Worm (Caenorhabditis elegans) whole organism, young adult: ENCODE data around the gene abu-2.

ENCODE experiments used
- B0019.2 ChIP-seq: fragments of 200-800 bp; sonication (Bioruptor generic); conservative IDR thresholded peaks from 2 replicates; pipeline ENCODE4 v1.3.6; 2022; ENCODE audit warnings: missing genetic modification reagents, missing genetic modification characterization, missing compliant biosample characterization
- B0261.1 ChIP-seq: sonication (generic microtip); optimal IDR thresholded peaks from 2 replicates; lab custom pipeline; 2016; ENCODE audit warnings: mild to moderate bottlenecking, missing genetic modification characterization, moderate library complexity, missing compliant biosample characterization
- F10E7.11 ChIP-seq: sonication (generic microtip); optimal IDR thresholded peaks from 2 replicates; lab custom pipeline; 2017; ENCODE audit warnings: mild to moderate bottlenecking, missing genetic modification characterization, moderate library complexity, missing compliant biosample characterization
- F23B12.7 ChIP-seq: sonication (generic microtip); optimal IDR thresholded peaks from 2 replicates; lab custom pipeline; 2017; ENCODE audit warnings: missing genetic modification characterization, mild to moderate bottlenecking, missing compliant biosample characterization, antibody characterized with exemption, moderate library complexity; ENCODE audit not compliant: insufficient read depth
- F37B4.10 ChIP-seq: fragments of 200-800 bp; sonication (Bioruptor generic); IDR thresholded peaks from 2 replicates; pipeline ENCODE4 v1.3.6; 2022; ENCODE audit warnings: missing genetic modification characterization, missing compliant biosample characterization
- F39B2.1 ChIP-seq: fragments of 200-800 bp; sonication (Bioruptor generic); IDR thresholded peaks from 2 replicates; pipeline ENCODE4 v1.3.6; 2022; ENCODE audit warnings: missing genetic modification reagents, missing genetic modification characterization, missing compliant biosample characterization
- F52B5.7 ChIP-seq: sonication (generic microtip); optimal IDR thresholded peaks from 2 replicates; lab custom pipeline; 2016; ENCODE audit warnings: mild to moderate bottlenecking, missing genetic modification characterization, missing compliant biosample characterization
- F55B11.4 ChIP-seq: sonication (generic microtip); optimal IDR thresholded peaks from 2 replicates; lab custom pipeline; 2016; ENCODE audit warnings: missing compliant biosample characterization, missing genetic modification characterization, borderline replicate concordance; ENCODE audit not compliant: insufficient read depth
- Y79H2A.3 ChIP-seq: fragments of 200-800 bp; sonication (Bioruptor generic); conservative IDR thresholded peaks from 2 replicates; pipeline ENCODE4 v1.3.6; 2022; ENCODE audit warnings: missing genetic modification reagents, missing genetic modification characterization, missing compliant biosample characterization
- Y95B8A.8 ChIP-seq: fragments of 200-800 bp; sonication (Bioruptor generic); IDR thresholded peaks from 2 replicates; pipeline ENCODE4 v1.3.6; 2022; ENCODE audit warnings: missing genetic modification reagents, missing genetic modification characterization, missing compliant biosample characterization
- aptf-3 ChIP-seq: fragments of 200-800 bp; sonication (Bioruptor generic); IDR thresholded peaks from 2 replicates; pipeline ENCODE4 v1.3.6; 2022; ENCODE audit warnings: missing genetic modification characterization, missing compliant biosample characterization
- atf-7 ChIP-seq: sonication (generic microtip); optimal IDR thresholded peaks from 2 replicates; lab custom pipeline; 2017; ENCODE audit warnings: mild to moderate bottlenecking, missing genetic modification characterization, missing compliant biosample characterization
- athp-1 ChIP-seq: sonication (generic microtip); optimal IDR thresholded peaks from 2 replicates; lab custom pipeline; 2017; ENCODE audit warnings: mild to moderate bottlenecking, missing genetic modification characterization, missing compliant biosample characterization
- bed-2 ChIP-seq: fragments of 200-800 bp; sonication (Bioruptor generic); IDR thresholded peaks from 2 replicates; pipeline ENCODE4 v1.3.6; 2022; ENCODE audit warnings: missing genetic modification reagents, missing genetic modification characterization, missing compliant biosample characterization
- cebp-2 ChIP-seq: fragments of 200-800 bp; sonication (Bioruptor generic); IDR thresholded peaks from 2 replicates; pipeline ENCODE4 v1.3.6; 2022; ENCODE audit warnings: missing genetic modification characterization, missing compliant biosample characterization
- ceh-27 ChIP-seq: fragments of 200-800 bp; sonication (Bioruptor generic); optimal IDR thresholded peaks from 2 replicates; lab custom pipeline; 2018; ENCODE audit warnings: mild to moderate bottlenecking, missing genetic modification characterization, moderate library complexity, missing compliant biosample characterization
- ceh-91 ChIP-seq: fragments of 200-800 bp; sonication (Bioruptor generic); IDR thresholded peaks from 2 replicates; pipeline ENCODE4 v1.3.6; 2022; ENCODE audit warnings: missing genetic modification reagents, missing genetic modification characterization, missing compliant biosample characterization
- dox-1 ChIP-seq: fragments of 200-800 bp; sonication (Bioruptor generic); IDR thresholded peaks from 2 replicates; pipeline ENCODE4 v1.3.6; 2022; ENCODE audit warnings: missing genetic modification reagents, missing genetic modification characterization, missing compliant biosample characterization
- dpff-1 ChIP-seq: sonication (generic microtip); optimal IDR thresholded peaks from 2 replicates; lab custom pipeline; 2017; ENCODE audit warnings: mild to moderate bottlenecking, missing genetic modification characterization, missing compliant biosample characterization
- efl-1 ChIP-seq: fragments of 150-350 bp; optimal IDR thresholded peaks from 2 replicates; lab custom pipeline; 2014; ENCODE audit warnings: missing biosample characterization, missing genetic modification reagents, missing genetic modification characterization
- egl-44 ChIP-seq: fragments of 200-800 bp; sonication (Bioruptor generic); IDR thresholded peaks from 2 replicates; pipeline ENCODE4 v1.3.6; 2022; ENCODE audit warnings: missing genetic modification reagents, missing genetic modification characterization, missing compliant biosample characterization
- egrh-3 ChIP-seq: fragments of 200-800 bp; sonication (Bioruptor generic); IDR thresholded peaks from 2 replicates; pipeline ENCODE4 v1.3.6; 2022; ENCODE audit warnings: missing genetic modification reagents, missing genetic modification characterization, missing compliant biosample characterization
- him-1 ChIP-seq: sonication (generic microtip); optimal IDR thresholded peaks from 2 replicates; lab custom pipeline; 2016; ENCODE audit warnings: missing genotype, missing genetic modification reagents, missing genetic modification characterization, missing compliant biosample characterization
- hlh-12 ChIP-seq: sonication (generic microtip); optimal IDR thresholded peaks from 2 replicates; lab custom pipeline; 2016; ENCODE audit warnings: missing genetic modification characterization, missing compliant biosample characterization
- hmg-1.2 ChIP-seq: fragments of 200-800 bp; sonication (Bioruptor generic); IDR thresholded peaks from 2 replicates; pipeline ENCODE4 v1.3.6; 2022; ENCODE audit warnings: missing genetic modification reagents, missing genetic modification characterization, missing compliant biosample characterization
- hrde-1 ChIP-seq: sonication (generic microtip); optimal IDR thresholded peaks from 2 replicates; lab custom pipeline; 2016; ENCODE audit warnings: missing genetic modification characterization, mild to moderate bottlenecking, missing compliant biosample characterization, moderate library complexity, missing genotype, missing genetic modification reagents, borderline replicate concordance
- let-526 ChIP-seq: fragments of 200-800 bp; sonication (Bioruptor generic); IDR thresholded peaks from 2 replicates; pipeline ENCODE4 v1.3.6; 2022; ENCODE audit warnings: missing genetic modification reagents, missing genetic modification characterization, missing compliant biosample characterization
- lin-40 ChIP-seq: sonication (generic microtip); optimal IDR thresholded peaks from 2 replicates; lab custom pipeline; 2016; ENCODE audit warnings: missing genetic modification characterization, mild to moderate bottlenecking, missing compliant biosample characterization, missing genotype, missing genetic modification reagents
- lin-54 ChIP-seq: fragments of 200-800 bp; sonication (Bioruptor generic); optimal IDR thresholded peaks from 2 replicates; lab custom pipeline; 2018; ENCODE audit warnings: mild to moderate bottlenecking, missing genetic modification characterization, missing compliant biosample characterization
- madf-10 ChIP-seq: sonication (generic microtip); optimal IDR thresholded peaks from 2 replicates; lab custom pipeline; 2016; ENCODE audit warnings: mild to moderate bottlenecking, missing genetic modification characterization, missing compliant biosample characterization
- madf-3 ChIP-seq: fragments of 200-800 bp; sonication (Bioruptor generic); IDR thresholded peaks from 2 replicates; pipeline ENCODE4 v1.3.6; 2022; ENCODE audit warnings: missing genetic modification reagents, missing genetic modification characterization, missing compliant biosample characterization
- mes-4 ChIP-seq: sonication (generic microtip); optimal IDR thresholded peaks from 2 replicates; lab custom pipeline; 2016; ENCODE audit warnings: missing genotype, missing genetic modification characterization, missing compliant biosample characterization
- mxl-1 ChIP-seq: sonication (generic microtip); optimal IDR thresholded peaks from 2 replicates; lab custom pipeline; 2016; ENCODE audit warnings: missing genetic modification characterization, missing compliant biosample characterization
- nfya-1 ChIP-seq: sonication (generic microtip); optimal IDR thresholded peaks from 2 replicates; lab custom pipeline; 2017; ENCODE audit warnings: antibody characterized with exemption, missing compliant biosample characterization, missing genetic modification characterization, borderline replicate concordance; ENCODE audit not compliant: insufficient read depth
- nfya-2 ChIP-seq: fragments of 200-800 bp; sonication (Bioruptor generic); IDR thresholded peaks from 2 replicates; pipeline ENCODE4 v1.3.6; 2022; ENCODE audit warnings: missing genetic modification reagents, missing genetic modification characterization, missing compliant biosample characterization
- nfyb-1 ChIP-seq: fragments of 200-800 bp; sonication (Bioruptor generic); IDR thresholded peaks from 2 replicates; pipeline ENCODE4 v1.3.6; 2022; ENCODE audit warnings: missing genetic modification reagents, missing genetic modification characterization, missing compliant biosample characterization
- nhr-179 ChIP-seq: sonication (generic microtip); optimal IDR thresholded peaks from 2 replicates; lab custom pipeline; 2016; ENCODE audit warnings: mild to moderate bottlenecking, missing genetic modification characterization, missing compliant biosample characterization
- nhr-80 ChIP-seq: sonication (generic microtip); optimal IDR thresholded peaks from 2 replicates; lab custom pipeline; 2016; ENCODE audit warnings: missing genetic modification characterization, missing compliant biosample characterization
- pha-4 ChIP-seq: fragments of 150-350 bp; sonication (generic microtip); optimal IDR thresholded peaks from 2 replicates; lab custom pipeline; 2014; ENCODE audit warnings: missing biosample characterization, missing genetic modification reagents, missing genetic modification characterization
- rec-8 ChIP-seq, 2 experiments: sonication (generic microtip); optimal IDR thresholded peaks; 2 replicates each; lab custom pipeline; 2016; ENCODE audit warnings: mild to moderate bottlenecking in 2 of 2, missing genetic modification characterization in 2 of 2, missing genetic modification reagents in 2 of 2, missing genotype in 2 of 2, missing biosample characterization in 1 of 2, missing compliant biosample characterization in 1 of 2, moderate library complexity in 1 of 2
- snpc-1.1 ChIP-seq: sonication (generic microtip); optimal IDR thresholded peaks from 2 replicates; lab custom pipeline; 2017; ENCODE audit warnings: missing genetic modification characterization, mild to moderate bottlenecking, missing compliant biosample characterization, antibody characterized with exemption, moderate library complexity, missing genotype, missing genetic modification reagents; ENCODE audit not compliant: insufficient read depth
- snpc-4 ChIP-seq, 5 experiments: fragments of 150-350 bp in 1 of 5; sonication (generic microtip) in 4 of 5; optimal IDR thresholded peaks; 2 replicates each; lab custom pipeline; 2014 to 2018; ENCODE audit warnings: missing genetic modification characterization in 5 of 5, missing biosample characterization in 3 of 5, antibody characterized with exemption in 2 of 5, mild to moderate bottlenecking in 2 of 5, missing compliant biosample characterization in 2 of 5, missing genotype in 2 of 5, moderate library complexity in 2 of 5, missing genetic modification reagents in 1 of 5
- somi-1 ChIP-seq: fragments of 200-800 bp; sonication (Bioruptor generic); optimal IDR thresholded peaks from 2 replicates; lab custom pipeline; 2018; ENCODE audit warnings: mild to moderate bottlenecking, missing genetic modification characterization, missing compliant biosample characterization
- unc-130 ChIP-seq: sonication (generic microtip); optimal IDR thresholded peaks from 2 replicates; lab custom pipeline; 2016; ENCODE audit warnings: missing genetic modification reagents, missing genetic modification characterization, missing compliant biosample characterization
- xnd-1 ChIP-seq: sonication (generic microtip); optimal IDR thresholded peaks from 2 replicates; lab custom pipeline; 2016; ENCODE audit warnings: missing genotype, missing genetic modification reagents, missing genetic modification characterization, missing compliant biosample characterization
- ztf-28 ChIP-seq: fragments of 200-800 bp; sonication (Bioruptor generic); IDR thresholded peaks from 2 replicates; pipeline ENCODE4 v1.3.6; 2022; ENCODE audit warnings: missing genetic modification reagents, missing genetic modification characterization, missing compliant biosample characterization
- ztf-3 ChIP-seq: fragments of 200-800 bp; sonication (Bioruptor generic); optimal IDR thresholded peaks from 2 replicates; lab custom pipeline; 2018; ENCODE audit warnings: mild to moderate bottlenecking, missing genetic modification characterization, missing compliant biosample characterization
- ztf-6 ChIP-seq: fragments of 200-800 bp; sonication (Bioruptor generic); IDR thresholded peaks from 2 replicates; pipeline ENCODE4 v1.3.6; 2022; ENCODE audit warnings: missing genetic modification reagents, missing genetic modification characterization, missing compliant biosample characterization

Gene abu-2

DNA sequence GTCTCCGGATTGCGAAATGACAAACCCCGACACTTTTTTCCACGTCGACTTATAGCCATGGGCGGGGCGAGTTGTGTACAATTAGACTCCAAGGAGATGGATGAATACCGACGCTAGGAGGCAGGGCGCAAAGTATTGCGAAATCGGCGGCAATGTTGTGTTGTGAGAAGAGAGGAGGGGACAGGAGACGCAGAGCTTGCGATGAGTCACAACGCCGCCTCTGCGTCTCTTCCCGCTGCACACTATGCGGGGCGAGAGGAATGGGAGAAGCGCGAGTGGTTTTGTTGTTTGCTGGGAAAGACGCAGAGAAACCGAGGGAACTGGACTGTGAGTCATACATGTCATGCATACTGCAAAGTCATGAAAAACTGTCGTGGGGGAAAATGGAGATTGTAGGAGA, 43.9 kb upstream of the abu-2 start:
- TF ChIP-seq mxl-1 (tag; lab: Kevin White, UChicago) (no peak), F39B2.1 (GFP tag; lab: Robert Waterston, UW) (no peak), hrde-1 (no peak), pha-4 (tag; lab: Kevin White, UChicago) (peak; percentile 55), Y95B8A.8 (GFP tag; lab: Robert Waterston, UW) (peak; percentile 81; the same call in 1 of the 2 replicates), efl-1 (no peak), lin-54 (GFP tag; lab: Kevin White, UChicago) (peak; percentile 34), F23B12.7 (tag; lab: Kevin White, UChicago) (peak; percentile 33), rec-8 (tag; optimal IDR thresholded peaks at IDR 0.05; lab: Kevin White, UChicago) (no peak), him-1 (tag; lab: Kevin White, UChicago) (no peak), aptf-3 (GFP tag; lab: Robert Waterston, UW) (no peak), unc-130 (GFP tag; lab: Kevin White, UChicago) (no peak), hmg-1.2 (GFP tag; lab: Robert Waterston, UW) (peak; percentile 92), ceh-91 (GFP tag; lab: Robert Waterston, UW) (0 out of 2 replicates have a peak, but pooled peaks have one; percentile 13), cebp-2 (GFP tag; lab: Robert Waterston, UW) (0 out of 2 replicates have a peak, but pooled peaks have one; percentile 47), Y79H2A.3 (GFP tag; lab: Robert Waterston, UW) (no peak), ceh-27 (peak; percentile 87), ztf-6 (no peak), B0261.1 (tag; lab: Kevin White, UChicago) (no peak), F55B11.4 (no peak), nfyb-1 (peak; percentile 91), egl-44 (GFP tag; lab: Robert Waterston, UW) (peak; percentile 86), nhr-179 (no peak), somi-1 (GFP tag; lab: Kevin White, UChicago) (peak; percentile 83), snpc-1.1 (tag; lab: Kevin White, UChicago) (no peak), ztf-3 (GFP tag; lab: Kevin White, UChicago) (no peak), F10E7.11 (peak; percentile 26), dox-1 (GFP tag; lab: Robert Waterston, UW) (peak; percentile 93), dpff-1 (tag; lab: Kevin White, UChicago) (no peak), egrh-3 (GFP tag; lab: Robert Waterston, UW) (peak; percentile 77), atf-7 (tag; lab: Kevin White, UChicago) (peak; percentile 86), nhr-80 (peak; percentile 86), ztf-28 (GFP tag; lab: Robert Waterston, UW) (no peak), bed-2 (peak; percentile 65; the same call in 1 of the 2 replicates), F52B5.7 (tag; lab: Kevin White, UChicago) (peak; percentile 67), hlh-12 (tag; lab: Kevin White, UChicago) (no peak), B0019.2 (no peak), nfya-2 (GFP tag; lab: Robert Waterston, UW) (no peak), mes-4 (no peak), nfya-1 (no peak), snpc-4 (GFP tag; optimal IDR thresholded peaks at IDR 0.05; lab: Kevin White, UChicago) (no peak), snpc-4 (tag; optimal IDR thresholded peaks at IDR 0.05; lab: Kevin White, UChicago) (peak in 2 of 4 experiments; percentile 52), madf-3 (GFP tag; lab: Robert Waterston, UW) (0 out of 2 replicates have a peak, but pooled peaks have one; percentile 40), F37B4.10 (GFP tag; lab: Robert Waterston, UW) (0 out of 2 replicates have a peak, but pooled peaks have one; percentile 48), madf-10 (tag; lab: Kevin White, UChicago) (peak; percentile 86), athp-1 (tag; lab: Kevin White, UChicago) (peak; percentile 21), lin-40 (tag; lab: Kevin White, UChicago) (peak; percentile 89), let-526 (peak; percentile 81), xnd-1 (no peak)
